Worm (Caenorhabditis elegans): ENCODE measurements around the gene nhr-189.

Gene nhr-189

DNA sequence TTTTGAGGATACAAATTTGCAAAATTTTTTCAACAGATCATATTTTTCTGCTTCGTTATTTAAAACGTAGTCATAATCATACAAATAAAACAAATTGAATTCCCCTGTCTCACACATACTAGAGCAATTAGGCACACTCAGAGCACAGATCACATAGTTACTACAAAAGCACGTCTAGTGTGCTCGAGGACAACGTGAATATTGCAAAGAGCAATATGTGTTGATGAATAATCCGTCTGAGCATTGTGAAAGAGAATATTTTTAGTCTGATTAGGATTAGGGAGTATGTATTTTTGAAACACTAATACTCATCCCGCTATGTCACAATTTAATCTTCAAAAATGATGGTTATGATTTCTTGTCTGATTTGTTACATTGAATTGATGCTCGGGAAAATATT lies 17.2 kb upstream of the nhr-189 start:
- TF ChIP-seq him-1 (tag; optimal IDR thresholded peaks at IDR 0.05) (no peak), dao-5 (tag; optimal IDR thresholded peaks at IDR 0.05) (no peak), W03F9.2 (tag; optimal IDR thresholded peaks at IDR 0.05) (no peak)

DNA sequence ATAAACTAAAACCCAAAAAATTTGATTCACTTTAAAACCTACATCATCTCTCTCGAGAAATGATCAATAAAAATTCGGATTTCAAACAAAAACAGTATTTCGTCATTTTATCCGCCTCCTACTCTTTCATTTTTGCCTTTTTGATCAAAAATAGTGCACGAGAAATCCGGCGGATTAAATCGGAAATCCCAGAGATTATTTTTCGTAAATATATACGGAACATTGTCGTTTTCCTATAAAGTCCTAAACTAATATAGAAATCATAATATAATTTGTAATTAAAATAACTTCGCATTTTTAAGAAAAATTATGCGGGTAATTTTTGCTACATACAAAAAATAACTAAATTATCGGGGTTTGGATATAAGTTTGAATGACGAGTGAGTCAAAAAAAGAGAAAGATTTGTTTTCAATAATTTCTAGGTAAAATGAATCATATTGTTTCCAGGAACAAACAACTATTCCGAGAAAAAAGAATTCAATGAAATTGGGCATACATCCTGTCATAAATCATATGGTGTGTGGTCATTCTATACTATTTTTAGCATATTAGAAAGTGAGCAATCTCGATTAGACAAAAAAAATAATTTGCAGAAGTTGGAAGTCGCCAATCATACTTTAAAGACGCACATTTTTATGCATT lies 14.2 kb upstream of the nhr-189 start, which contains the start of gene nhr-158:
nhr-158 (minus strand) TSS at position 51 of the 643 bp plus-strand sequence.
- no peak for TF ChIP-seq dao-5 (tag; optimal IDR thresholded peaks at IDR 0.05)
- no peak for TF ChIP-seq W03F9.2 (tag; optimal IDR thresholded peaks at IDR 0.05)
- TF ChIP-seq him-1 (tag; optimal IDR thresholded peaks at IDR 0.05): no peak

- TF ChIP-seq W03F9.2 (tag; optimal IDR thresholded peaks at IDR 0.05) (no peak), dao-5 (tag; optimal IDR thresholded peaks at IDR 0.05) (no peak), him-1 (tag; optimal IDR thresholded peaks at IDR 0.05) (no peak)
Observed at ce11 chrV:3870359-3870758, 10.3 kb upstream of the nhr-189 start.

- TF ChIP-seq dao-5 (tag; optimal IDR thresholded peaks at IDR 0.05) (no peak), W03F9.2 (tag; optimal IDR thresholded peaks at IDR 0.05) (no peak), him-1 (tag; optimal IDR thresholded peaks at IDR 0.05) (no peak)
Observed at ce11 chrV:3868905-3869304, 8.9 kb upstream of the nhr-189 start, which contains the start of gene nhr-157. TSS of gene nhr-157 (minus strand) at chrV:3869005.

ce11 chrV:3865273-3865672 lies 5.2 kb upstream of the nhr-189 start:
- no peak for TF ChIP-seq dao-5 (tag; optimal IDR thresholded peaks at IDR 0.05)
- no peak for TF ChIP-seq him-1 (tag; optimal IDR thresholded peaks at IDR 0.05)

ce11 chrV:3862851-3863250 lies 2.8 kb upstream of the nhr-189 start, which contains the start of gene nhr-187:
TSS of gene nhr-187 (minus strand) at chrV:3862951.
- TF ChIP-seq dao-5 (tag; optimal IDR thresholded peaks at IDR 0.05) (no peak), him-1 (tag; optimal IDR thresholded peaks at IDR 0.05) (no peak), W03F9.2 (tag; optimal IDR thresholded peaks at IDR 0.05) (no peak)

DNA sequence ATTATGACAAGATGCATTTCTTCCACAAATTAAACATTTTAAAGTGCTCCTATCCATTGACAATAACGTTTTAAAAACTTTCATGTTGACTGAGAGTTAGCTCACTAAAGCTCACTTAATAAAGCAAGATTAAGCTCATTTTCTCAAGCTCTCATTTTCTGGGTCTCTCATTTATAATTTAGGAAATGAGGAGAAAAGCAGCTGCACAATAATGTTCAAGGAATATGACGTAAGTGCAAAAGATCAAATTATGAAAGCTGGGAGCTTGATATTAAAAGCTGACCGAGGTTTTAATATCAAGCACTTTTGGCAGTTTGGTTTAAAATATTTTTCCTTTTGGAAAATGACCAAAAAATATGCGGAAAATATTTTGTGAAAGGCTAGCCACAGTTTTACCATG lies 2.3 kb downstream of the nhr-189 start, which contains the start of gene nhr-188:
nhr-188 (minus strand) TSS at position 84 of the 400 bp plus-strand sequence.
- TF ChIP-seq W03F9.2 (tag; optimal IDR thresholded peaks at IDR 0.05) (no peak), dao-5 (tag; optimal IDR thresholded peaks at IDR 0.05) (no peak), him-1 (tag; optimal IDR thresholded peaks at IDR 0.05) (no peak)

DNA sequence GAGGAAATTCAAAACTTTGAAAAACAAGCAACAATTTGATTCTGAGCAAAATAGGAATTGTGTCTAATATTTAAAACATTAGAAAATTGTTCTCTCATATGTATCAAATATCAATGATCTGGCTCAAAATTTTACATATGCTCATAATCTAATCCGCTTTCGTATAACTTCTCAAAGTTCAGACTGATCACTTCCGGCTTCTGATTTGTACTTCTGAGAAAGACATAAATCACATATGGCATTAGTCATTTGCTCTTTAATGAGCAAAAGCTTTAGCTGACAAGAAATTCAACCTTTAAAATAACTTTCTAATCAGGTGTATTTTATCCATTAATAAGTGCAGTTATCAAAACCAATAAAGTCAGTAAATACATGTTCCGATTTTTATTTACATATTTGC lies 4.1 kb downstream of the nhr-189 start:
- no peak for TF ChIP-seq dao-5 (tag; optimal IDR thresholded peaks at IDR 0.05)
- TF ChIP-seq him-1 (tag; optimal IDR thresholded peaks at IDR 0.05): no peak
- TF ChIP-seq W03F9.2 (tag; optimal IDR thresholded peaks at IDR 0.05): no peak

ce11 chrV:3854847-3855246 lies 5.2 kb downstream of the nhr-189 start, which contains the start of gene nhr-186:
TSS of gene nhr-186 (minus strand) at chrV:3854947.
- TF ChIP-seq dao-5 (tag; optimal IDR thresholded peaks at IDR 0.05): no peak
- TF ChIP-seq him-1 (tag; optimal IDR thresholded peaks at IDR 0.05): no peak
- TF ChIP-seq W03F9.2 (tag; optimal IDR thresholded peaks at IDR 0.05): no peak

DNA sequence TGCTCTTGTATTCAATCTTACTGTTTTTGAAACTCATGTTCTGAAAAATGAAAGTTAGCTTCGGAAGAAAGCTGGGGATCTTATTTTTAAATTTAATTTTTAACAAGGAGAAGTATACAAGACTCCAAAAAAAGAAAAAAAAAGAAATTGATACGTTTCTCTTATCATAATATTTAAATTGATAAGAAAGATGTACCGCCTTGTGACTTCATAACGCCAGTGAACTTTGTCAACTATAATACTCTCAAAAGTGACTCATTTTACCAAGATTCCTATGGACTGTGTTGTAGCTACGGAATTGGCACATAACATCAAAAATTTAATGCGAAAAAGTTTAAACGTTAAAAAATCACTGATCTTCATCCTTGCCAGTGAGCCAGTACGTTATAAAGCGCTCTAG lies 8.3 kb downstream of the nhr-189 start:
- TF ChIP-seq W03F9.2 (tag; optimal IDR thresholded peaks at IDR 0.05): no peak
- no peak for TF ChIP-seq dao-5 (tag; optimal IDR thresholded peaks at IDR 0.05)
- TF ChIP-seq him-1 (tag; optimal IDR thresholded peaks at IDR 0.05): no peak

DNA sequence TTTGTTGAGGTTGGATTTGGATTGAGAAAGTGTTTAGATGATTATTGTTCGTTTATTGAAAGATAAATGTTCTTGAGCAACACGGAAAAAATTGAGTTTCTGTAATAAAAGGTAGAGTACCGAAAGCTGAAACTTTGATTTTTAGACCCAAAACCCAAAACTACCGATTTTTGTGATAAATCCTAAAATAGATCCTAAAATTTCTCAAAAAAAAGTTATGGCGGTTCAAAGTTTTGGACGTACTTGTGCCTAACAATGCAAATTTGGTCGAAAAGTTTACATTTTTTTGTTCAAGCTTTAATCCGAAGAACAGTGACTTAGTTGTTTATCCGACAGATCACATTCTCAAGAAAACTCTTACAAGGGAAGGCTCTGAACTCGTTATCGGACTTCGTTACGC lies 12.8 kb downstream of the nhr-189 start, which contains the start of gene nhr-185:
nhr-185 (minus strand) TSS at position 101 of the 400 bp plus-strand sequence.
- no peak for TF ChIP-seq W03F9.2 (tag; optimal IDR thresholded peaks at IDR 0.05)
- no peak for TF ChIP-seq him-1 (tag; optimal IDR thresholded peaks at IDR 0.05)

DNA sequence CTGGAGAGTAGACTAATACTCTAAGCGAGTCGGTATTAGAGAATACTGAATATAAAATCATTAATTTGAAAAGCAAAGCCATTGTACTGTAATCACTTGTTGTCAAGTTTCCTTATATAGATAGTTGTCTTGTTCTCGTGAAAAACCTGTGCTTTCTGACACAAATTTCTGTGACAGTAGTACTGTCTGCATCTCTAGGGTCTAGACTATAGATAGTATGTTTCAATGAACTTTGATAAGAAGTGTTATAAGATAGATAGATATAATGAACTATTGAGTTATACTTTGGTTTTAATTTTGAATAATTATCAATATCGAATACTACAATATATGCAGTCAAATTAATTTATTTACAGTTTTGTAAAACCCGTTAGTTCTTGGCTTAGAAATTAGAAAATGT lies 16.1 kb downstream of the nhr-189 start, which contains the start of gene ugt-32:
ugt-32 (minus strand) TSS at position 82 of the 400 bp plus-strand sequence.
- no peak for TF ChIP-seq him-1 (tag; optimal IDR thresholded peaks at IDR 0.05)
- no peak for TF ChIP-seq W03F9.2 (tag; optimal IDR thresholded peaks at IDR 0.05)
- TF ChIP-seq dao-5 (tag; optimal IDR thresholded peaks at IDR 0.05): no peak

DNA sequence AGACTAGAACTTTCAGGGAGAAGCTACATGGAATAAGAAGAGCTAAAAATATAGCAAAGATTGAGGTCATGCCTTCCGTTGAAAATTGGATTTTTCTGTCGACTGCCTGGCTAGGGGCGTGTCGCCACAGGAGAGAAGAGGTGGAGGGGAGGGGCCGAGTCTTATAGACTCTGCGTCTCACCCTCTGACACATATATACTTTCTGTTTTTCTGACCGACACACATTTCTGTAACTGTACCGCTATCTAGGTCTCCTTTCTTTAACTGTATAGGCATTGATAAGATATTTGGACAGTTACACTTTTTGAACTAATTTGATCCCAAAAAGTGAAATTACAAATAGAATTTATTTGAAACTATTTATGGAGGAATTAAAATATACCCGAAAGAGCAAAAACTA lies 18.6 kb downstream of the nhr-189 start:
- TF ChIP-seq him-1 (tag; optimal IDR thresholded peaks at IDR 0.05) (no peak), dao-5 (tag; optimal IDR thresholded peaks at IDR 0.05) (no peak), W03F9.2 (tag; optimal IDR thresholded peaks at IDR 0.05) (no peak)

ce11 chrV:3832661-3833060 lies 27.4 kb downstream of the nhr-189 start:
- no peak for TF ChIP-seq him-1 (tag; optimal IDR thresholded peaks at IDR 0.05)

DNA sequence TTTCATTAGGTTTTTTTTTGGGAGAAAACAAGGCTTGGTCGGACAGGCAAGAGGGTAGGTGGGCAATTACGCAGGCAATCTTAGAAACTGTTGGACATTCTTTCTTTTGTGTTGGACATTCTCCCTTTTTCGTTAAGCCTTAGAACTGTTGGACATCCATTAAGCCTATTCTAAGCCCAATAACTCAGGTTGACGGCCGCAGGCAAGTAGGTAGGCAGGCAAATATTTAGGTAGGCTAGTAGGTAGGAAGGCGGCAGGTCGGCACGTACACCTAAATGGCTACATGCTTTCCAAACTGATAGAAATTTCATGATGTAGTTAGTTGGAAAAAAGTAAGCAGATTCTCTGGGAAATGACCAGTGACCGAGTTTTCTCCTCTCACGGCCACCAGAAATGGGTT lies 27.9 kb downstream of the nhr-189 start:
- no peak for TF ChIP-seq him-1 (tag; optimal IDR thresholded peaks at IDR 0.05)

All from whole organism, L4/young adult.